Worm (Caenorhabditis elegans) whole organism, dauer: ENCODE data around the gene srx-111.
"Not testable (repeated sequence)": the region's sequence is repeated elsewhere in the genome, so short reads cannot be mapped to it uniquely, and the experiment has no call there.

Experiments
- unc-62 ChIP-seq: sonication (generic microtip); optimal IDR thresholded peaks from 2 replicates; lab custom pipeline; 2017; ENCODE audit warnings: missing biosample characterization, missing genetic modification reagents, missing genetic modification characterization

srx-111 gene

DNA sequence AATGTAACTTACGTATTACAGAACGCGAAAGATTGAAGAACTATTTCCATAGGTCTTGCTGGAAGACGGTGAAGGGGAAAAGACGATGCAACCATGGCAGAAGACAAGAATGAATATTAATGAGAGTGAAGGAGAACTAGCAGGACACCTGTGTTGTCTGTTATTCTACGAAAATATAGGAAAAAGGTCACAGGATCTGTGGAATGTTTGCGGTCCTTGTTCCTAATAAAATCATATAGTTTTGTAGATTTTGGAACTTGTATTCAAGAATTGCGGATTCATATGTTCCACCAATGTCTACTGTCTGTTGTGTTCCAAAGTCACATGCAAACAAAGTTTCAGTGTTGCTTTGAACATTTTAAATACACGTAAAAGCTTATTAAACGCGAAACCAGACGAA is 5.4 kb upstream of the srx-111 start, which contains the start of gene sdz-11:
Gene sdz-11 (minus strand): TSS at position 101 of the 400 bp plus-strand sequence.
- TF ChIP-seq unc-62, result no peak

DNA sequence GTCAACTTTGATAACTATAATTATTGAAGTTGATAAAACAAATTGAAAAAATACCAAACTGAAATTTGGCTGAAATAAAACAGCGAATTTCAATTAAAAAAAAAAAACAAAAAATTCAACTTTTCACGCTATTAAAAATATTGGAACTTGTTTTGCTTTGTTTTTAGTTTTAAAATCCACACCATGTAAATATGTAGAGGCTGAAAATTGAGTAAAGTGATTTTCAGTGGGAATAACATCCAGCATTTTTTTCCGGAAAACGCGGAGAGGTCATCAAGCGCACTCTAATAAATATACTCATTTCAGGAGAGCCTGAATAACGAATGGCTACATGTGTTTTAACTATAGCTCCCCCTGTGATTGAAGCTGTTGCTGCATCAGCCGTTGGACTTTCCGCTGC is 4.0 kb upstream of the srx-111 start, which contains the start of gene rcd-1:
Gene rcd-1 (plus strand): TSS at position 301 of the 400 bp plus-strand sequence.
- TF ChIP-seq unc-62, result no peak

DNA sequence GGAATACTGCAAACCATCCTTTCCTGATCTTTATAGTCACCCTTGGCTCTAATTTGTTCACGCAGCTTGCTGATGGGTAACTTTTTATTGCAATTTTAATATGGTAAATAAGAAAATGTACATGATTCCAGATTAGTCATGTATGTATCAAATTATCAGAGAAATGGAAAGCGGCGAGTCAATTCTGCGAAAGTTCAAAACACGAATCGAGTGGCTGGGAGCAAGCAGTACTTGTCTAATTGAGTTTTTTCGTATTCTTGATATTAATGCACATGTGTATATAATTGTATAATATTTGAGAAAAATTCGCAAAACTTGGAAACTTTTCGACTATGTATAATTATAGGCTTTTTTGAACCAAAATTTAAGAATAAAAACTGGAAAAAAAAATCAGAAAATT is 1.4 kb downstream of the srx-111 start, which contains the start of gene T24E12.12:
Gene T24E12.12 (plus strand): TSS at position 281 of the 400 bp plus-strand sequence.
- TF ChIP-seq unc-62, result no peak

DNA sequence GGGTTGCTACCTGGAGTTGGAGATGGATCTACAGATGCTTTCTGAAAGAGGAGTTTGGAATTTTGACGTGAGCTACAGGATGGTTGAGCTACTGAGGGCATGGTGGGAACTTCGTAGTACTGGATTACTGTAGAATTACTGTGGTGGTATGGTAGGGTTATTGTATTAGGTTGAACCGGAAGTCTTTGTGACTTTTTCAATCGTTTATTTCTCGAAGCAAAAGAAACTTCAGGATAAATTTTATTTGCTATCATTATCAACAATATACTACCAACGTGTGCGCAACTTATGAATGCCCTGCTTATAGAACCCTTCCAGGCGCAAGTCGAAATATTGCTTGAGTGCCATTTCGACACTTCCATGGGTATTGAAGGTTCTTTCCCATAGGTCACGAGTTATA is 4.0 kb downstream of the srx-111 start, which contains the start of gene T24E12.6:
Gene T24E12.6 (minus strand): TSS at position 101 of the 400 bp plus-strand sequence.
- TF ChIP-seq unc-62, result not testable (repeated sequence)

DNA sequence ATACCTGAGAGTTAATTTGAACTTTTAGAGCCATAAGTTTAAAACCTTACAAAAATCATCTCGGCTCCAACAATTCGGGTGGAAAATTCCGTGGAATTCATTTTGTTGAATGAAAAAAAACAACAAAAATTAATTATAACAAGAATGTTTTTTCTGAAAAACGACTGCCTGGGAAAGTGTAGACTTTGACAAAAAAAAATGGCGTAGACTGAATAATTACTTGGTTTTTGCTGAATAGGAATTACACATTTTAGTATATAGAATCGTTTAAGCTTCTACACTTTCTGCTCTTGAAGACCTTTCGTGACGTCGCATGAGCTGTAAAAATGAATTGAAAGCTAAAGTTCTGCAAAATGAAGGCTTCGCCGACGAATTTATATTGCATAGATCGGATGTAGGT is 6.9 kb downstream of the srx-111 start, which contains the start of gene srx-112:
Gene srx-112 (minus strand): TSS at position 101 of the 400 bp plus-strand sequence.
- no peak for TF ChIP-seq unc-62

DNA sequence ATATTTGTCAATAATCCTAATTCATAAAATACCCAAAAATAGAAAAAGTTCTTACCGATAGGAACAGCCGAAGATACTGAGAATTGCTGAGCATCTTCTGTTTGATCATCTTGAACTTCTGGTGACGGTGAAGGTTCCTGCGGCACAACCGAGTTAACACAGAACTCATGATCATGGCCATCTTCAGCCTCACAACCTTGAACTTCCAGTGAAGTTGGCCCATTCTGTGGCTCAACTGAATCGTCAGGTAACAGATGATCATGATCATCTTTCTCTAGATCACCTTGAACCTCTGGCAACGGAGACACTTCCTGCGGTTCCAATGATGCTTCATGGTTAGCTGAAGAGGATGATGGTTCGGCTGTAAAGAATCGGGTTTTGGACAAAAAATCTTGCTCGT is 14.0 kb downstream of the srx-111 start:
- no peak for TF ChIP-seq unc-62

DNA sequence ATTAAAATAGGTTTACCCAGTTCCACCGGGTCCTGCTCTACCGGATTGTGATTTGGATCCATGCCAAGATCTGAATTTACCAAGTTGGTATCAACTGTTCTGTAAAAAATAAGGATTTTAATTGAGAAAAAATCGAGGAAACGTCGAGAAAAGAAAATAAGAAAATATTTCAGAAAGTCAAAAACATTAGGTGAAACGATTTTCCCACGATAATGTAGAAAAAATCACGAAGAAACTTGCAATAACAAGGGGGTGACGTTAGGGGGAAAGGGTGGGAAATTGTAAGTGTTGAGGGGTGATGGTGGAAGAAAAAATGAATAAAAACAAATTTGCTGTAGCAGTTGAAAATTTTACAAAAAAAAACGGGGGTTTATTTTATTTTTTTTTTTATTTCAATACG is 15.5 kb downstream of the srx-111 start, which contains the start of gene T24E12.10:
Gene T24E12.10 (minus strand): TSS at position 101 of the 400 bp plus-strand sequence.
- TF ChIP-seq unc-62, result no peak

DNA sequence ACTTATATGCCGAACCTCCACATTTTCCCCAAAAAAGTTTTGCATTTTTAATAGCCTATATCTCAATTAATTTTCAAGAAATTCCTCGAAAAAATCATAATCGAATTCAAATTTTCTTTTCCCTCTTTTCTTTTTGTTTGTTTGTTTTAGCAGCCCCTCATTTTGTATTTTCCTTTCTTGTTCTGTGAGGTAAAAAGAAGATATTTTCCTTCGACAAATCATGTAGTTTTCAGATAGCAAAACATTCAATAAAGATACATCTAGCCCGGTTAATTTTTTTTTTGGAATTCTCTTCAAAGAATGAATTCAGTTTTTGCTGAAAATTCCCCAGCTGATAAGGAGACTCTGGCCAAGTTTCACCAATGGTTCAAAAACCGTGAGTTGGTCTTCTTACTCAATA is 18.1 kb downstream of the srx-111 start, which contains the start of gene T24E12.3:
Gene T24E12.3 (plus strand): TSS at position 301 of the 400 bp plus-strand sequence.
- no peak for TF ChIP-seq unc-62

DNA sequence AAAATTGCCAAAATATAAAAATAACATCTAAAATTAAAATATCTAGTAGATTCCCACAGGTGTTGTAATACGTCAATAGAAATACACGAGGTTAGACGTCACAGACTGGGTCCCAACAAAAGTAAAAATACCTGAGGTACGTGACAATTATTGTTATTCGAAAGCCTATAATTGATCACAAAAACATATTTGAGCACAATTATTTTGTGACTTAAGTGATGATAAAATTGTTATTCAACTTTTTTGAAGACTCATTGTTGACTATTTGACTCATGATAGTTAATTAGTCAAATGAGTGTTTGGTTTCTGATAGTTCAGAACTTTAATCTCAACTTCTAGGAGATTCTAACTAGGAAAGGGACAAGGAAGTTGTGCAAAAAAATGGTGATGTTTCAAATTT is 20.2 kb downstream of the srx-111 start:
- no peak for TF ChIP-seq unc-62

DNA sequence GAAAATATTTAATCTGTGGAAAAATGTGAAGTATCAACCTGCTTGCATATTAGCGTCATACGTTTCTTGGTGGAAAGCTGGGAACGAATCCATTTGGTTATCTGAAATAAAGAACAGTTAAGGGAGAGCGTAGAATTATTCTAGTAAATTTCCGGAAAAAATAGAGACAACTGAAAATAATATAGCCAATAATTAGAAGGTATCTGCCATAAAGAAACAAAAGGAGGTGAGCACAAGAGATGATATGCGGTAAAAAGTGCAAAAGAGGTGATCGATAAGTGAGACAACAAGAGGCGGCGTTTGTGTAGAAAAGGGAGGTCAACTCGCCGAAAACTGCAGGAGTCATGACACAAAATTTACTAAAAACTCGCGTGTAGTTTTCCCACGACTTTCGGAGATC is 21.9 kb downstream of the srx-111 start, which contains the start of gene T24E12.11:
Gene T24E12.11 (minus strand): TSS at position 101 of the 400 bp plus-strand sequence.
- TF ChIP-seq unc-62, result no peak

DNA sequence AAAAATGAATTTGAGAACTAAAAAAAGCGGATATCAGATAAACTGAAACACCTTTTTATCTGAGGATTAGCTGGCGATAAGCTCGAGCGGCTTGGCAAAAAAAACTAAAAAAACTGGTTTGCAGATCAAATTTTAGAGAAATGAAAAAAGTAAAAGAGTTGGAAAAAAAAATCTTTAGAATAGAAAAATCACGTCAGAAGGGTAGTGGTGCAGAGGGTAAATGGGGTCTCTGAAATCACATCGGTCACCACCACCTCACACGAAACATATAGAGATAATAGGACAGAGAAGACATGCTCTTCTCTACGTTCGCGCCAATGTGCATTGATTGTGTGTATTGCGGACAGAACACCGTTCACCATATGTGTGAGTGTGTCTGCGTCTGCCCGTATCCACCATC is 23.6 kb downstream of the srx-111 start:
- no peak for TF ChIP-seq unc-62

DNA sequence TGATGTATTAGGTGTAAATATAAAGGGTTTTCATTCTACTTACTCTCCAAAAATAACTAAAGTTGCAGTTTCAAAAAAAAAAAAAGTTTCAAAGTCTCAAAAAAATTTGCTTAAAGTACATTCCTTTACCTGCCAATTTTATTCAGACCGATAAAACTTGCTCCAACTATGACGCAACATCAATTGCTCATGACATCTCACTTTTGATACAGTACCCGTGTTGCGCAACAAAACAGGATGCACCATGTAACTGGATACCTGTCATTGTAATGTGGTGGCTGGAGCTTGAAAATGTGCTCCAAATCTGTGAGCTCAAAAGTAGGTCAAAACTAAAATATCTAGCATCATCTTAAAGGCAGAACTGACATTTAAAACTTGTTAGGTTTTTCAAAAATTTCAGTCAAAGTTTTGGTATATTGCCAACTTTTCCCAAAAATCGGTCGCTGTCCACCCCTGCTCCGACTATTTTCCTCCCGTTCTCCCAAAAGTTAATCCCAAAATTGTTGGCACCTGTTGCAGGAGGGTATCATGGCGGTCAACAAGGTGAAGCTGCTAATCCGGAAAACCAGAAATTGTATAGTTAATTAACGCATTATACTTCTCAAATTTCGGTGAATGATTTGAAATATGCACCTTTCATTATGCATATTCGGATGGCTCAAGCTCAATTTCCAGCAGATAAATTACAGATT is 24.9 kb downstream of the srx-111 start, which contains the start of gene T24E12.2:
Gene T24E12.2 (plus strand): TSS at position 642 of the 692 bp plus-strand sequence.
- TF ChIP-seq unc-62, result no peak

DNA sequence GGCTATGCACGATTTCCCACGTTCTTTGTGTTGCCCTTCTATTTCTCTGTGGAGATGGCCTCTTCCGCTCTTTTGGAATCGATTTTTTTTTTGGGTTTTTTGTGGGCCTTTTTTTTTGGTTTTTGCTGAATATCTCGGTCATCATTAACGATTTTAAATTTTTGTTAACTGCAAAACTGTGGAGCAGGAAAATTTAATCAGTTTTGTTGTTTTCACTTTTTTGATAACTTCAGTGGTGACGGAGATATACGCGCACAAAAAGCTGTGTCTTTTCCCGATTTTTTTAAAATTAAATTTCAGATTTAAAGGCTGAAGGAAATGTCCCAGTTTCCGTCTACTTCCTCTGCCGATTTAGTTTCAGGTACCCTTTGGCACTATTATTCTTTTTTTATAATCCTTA is 27.7 kb downstream of the srx-111 start, which contains the start of gene T24E12.1:
Gene T24E12.1 (plus strand): TSS at position 301 of the 400 bp plus-strand sequence.
- TF ChIP-seq unc-62, result no peak

DNA sequence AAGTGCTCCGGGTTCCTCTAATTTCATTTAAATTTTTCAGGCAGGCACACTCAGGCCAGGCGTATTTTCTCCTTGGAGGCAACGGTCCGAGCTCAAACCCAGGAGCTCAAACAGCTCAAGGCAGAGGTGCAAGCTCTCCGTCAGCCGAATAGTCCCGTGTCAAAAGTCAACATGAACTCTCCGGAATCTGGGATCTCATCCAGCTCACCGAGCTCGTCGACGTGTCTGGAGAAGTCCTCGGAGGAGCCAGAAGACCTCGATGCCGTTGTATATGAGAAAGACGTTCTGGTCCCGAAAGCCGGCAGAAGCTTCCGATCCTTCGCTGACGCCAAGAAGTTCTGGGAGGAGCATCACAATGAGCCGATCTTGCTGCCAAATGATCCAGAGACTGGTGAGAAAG is 28.2 kb downstream of the srx-111 start:
- TF ChIP-seq unc-62, result no peak

DNA sequence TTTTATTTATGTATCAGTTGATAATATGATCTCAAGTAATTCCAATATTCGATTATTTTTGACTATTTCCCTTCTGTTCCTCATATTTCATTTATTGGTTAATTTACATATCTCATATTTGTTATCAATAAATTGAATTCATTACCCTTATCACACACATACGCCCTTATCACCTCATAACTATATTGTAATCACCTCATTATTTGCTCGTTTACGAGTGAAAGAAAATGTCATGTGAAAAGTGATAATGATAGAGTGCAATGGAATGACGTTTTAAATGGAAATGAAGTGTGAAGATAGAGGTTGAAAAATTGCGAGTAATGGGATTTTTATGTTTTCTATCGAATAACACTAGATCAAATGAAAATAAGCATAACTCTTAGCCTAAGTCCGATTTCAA is 28.9 kb downstream of the srx-111 start:
- TF ChIP-seq unc-62, result no peak

DNA sequence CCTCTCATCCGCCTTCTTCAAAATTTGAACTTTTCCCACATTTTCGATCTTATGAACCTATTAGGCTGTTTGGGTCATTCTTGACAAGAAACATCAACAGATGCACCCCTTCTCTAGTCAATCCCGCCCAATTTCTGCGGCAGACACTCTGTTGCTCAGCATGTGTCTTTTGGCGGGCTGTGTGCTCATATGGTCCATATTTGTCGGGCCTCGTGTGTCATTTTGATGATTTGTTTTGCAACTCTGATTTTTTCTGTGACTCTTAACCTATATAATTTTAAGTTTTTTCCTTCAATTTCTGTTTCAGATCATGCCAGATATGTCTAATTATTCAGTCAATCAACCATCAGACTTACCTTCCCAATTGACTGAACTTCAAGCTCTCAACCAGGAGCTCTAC is 29.6 kb downstream of the srx-111 start, which contains the start of gene T24E12.13:
Gene T24E12.13 (plus strand): TSS at position 301 of the 400 bp plus-strand sequence.
- no peak for TF ChIP-seq unc-62

DNA sequence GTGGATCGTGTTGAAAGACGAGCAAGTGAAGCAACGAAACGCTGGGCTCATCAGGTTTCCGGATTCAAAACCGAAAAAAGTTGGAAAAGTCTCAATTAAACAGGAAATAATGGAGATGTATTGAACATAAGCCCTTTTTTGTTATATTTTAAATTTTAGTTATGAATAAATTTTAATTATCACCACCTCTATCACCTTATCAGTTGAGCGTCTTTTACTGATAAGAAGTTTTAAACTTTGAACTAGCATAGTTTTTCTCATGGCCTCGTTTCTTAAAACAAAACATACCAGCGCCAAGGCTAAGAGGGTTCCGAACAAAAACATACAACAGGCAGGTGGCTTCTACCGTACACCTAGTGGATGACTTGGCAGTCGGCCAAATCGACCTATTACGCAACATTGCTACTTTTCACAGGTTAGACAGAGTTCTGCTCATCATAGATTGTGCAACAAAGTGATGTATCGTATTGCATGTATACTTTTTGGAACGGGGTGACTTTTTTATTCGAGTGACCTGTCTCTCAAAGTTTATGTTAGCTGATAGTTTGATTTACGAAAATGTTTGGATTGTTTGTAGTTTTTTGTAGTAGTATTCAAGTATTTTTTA is 30.9 kb downstream of the srx-111 start:
- no peak for TF ChIP-seq unc-62
